Worm (Caenorhabditis elegans): ENCODE results near the gene mnk-1.

mnk-1 gene

DNA sequence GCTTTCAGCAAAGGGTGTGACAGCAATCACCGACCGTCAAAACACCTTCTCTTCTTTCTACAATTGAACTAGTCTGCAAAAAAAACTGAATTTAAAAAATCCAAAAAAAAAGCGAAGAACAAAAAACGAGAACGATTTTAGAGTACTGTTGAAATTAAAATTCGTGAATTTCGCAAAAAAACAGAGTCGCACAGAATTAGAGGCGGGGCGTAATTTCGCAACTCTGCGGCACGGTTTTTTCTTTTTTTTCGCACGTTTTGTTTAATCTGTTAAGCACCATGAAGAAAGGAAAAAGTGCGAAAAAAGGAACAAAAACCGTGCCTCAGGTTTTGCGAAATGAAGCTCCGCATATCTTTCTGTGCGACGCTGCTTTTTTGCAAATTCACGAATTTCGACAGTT is at the start of gene mnk-1:
Gene mnk-1, minus strand, starts transcription at position 73 of the 400 bp plus-strand sequence.
- no peak for TF ChIP-seq klf-2 (GFP tag; conservative IDR thresholded peaks at IDR 0.05)
- TF ChIP-seq med-1 (GFP tag; optimal IDR thresholded peaks at IDR 0.05; ENCODE audit: insufficient read depth) = no peak
- TF ChIP-seq tab-1 (GFP tag; IDR thresholded peaks at IDR 0.05) = no peak

DNA sequence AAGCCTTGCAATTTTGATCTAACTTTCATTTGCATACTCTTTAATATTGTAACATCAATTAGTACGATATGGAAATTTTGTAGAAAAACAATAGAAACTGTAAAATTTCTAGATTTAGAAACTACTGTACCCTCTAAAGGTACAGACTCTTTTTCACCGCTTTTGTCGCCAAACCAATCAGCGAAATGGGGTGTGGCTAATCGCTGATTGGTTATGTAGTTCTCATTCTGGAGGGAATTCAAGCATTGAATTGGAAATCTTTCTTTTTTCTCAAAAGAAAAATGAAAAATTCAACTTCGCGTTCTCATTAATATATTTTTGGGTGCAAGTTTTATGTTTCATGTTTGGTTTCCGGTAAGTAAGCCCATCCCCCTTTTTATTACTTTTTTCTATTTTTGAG is 48.7 kb upstream of the mnk-1 start:
- TF ChIP-seq ztf-23 (GFP tag; IDR thresholded peaks at IDR 0.05) (no peak), T22C8.4 (GFP tag; IDR thresholded peaks at IDR 0.05) (no peak), tab-1 (GFP tag; IDR thresholded peaks at IDR 0.05) (no peak), ref-1 (GFP tag; conservative IDR thresholded peaks at IDR 0.05) (no peak), flt-1 (GFP tag; IDR thresholded peaks at IDR 0.05) (no peak), klf-2 (GFP tag; conservative IDR thresholded peaks at IDR 0.05) (no peak), cog-1 (tag; optimal IDR thresholded peaks at IDR 0.05) (no peak), med-1 (GFP tag; optimal IDR thresholded peaks at IDR 0.05; ENCODE audit: insufficient read depth) (no peak), ztf-29 (GFP tag; IDR thresholded peaks at IDR 0.05) (no peak)

DNA sequence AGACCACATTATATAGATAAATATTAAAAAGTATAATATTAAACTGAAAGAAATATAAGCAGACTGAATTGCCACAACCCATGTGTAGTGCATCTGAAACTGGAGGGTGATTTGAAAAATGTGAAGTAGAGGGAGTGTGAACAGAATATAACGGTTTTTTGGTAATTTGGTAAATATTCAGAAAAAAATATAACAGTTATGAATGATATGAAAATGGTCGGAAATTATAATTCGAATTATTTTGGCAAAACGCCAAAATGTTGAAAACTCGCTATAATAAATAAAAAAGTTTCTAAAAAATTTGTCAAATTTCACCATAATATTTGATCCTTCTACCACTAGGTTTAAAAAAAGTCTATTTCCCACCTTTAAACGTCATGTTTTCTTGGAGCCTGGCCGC is 47.3 kb upstream of the mnk-1 start, which contains the start of gene srv-2:
Gene srv-2, minus strand, starts transcription at position 101 of the 400 bp plus-strand sequence.
- TF ChIP-seq klf-2 (GFP tag; conservative IDR thresholded peaks at IDR 0.05) (no peak), tab-1 (GFP tag; IDR thresholded peaks at IDR 0.05) (no peak), T22C8.4 (GFP tag; IDR thresholded peaks at IDR 0.05) (no peak), flt-1 (GFP tag; IDR thresholded peaks at IDR 0.05) (no peak), ztf-29 (GFP tag; IDR thresholded peaks at IDR 0.05) (no peak), cog-1 (tag; optimal IDR thresholded peaks at IDR 0.05) (no peak), ref-1 (GFP tag; conservative IDR thresholded peaks at IDR 0.05) (no peak), ztf-23 (GFP tag; IDR thresholded peaks at IDR 0.05) (no peak), med-1 (GFP tag; optimal IDR thresholded peaks at IDR 0.05; ENCODE audit: insufficient read depth) (no peak)

DNA sequence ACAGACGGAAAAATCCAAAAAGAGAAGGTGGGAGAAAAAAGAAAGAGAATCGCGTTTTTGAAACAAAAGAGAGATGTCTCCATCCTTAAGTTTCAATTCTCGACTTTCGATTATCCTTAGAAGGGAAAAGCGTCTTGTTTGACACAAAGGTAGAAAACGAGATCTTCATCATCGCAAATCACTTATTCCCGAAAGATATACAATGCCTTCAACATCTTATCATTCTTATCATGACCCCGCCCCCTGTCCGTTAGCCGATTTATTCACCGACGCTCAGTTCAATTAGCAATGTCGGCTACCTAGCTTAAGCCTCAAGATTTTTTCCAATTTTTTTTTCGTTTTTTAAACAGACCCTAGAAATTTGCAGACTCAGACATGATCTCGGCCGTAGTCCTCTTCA is 44.1 kb upstream of the mnk-1 start, which contains the start of gene C14A4.9:
Gene C14A4.9, plus strand, starts transcription at position 368 of the 400 bp plus-strand sequence.
- TF ChIP-seq ztf-29 (GFP tag; IDR thresholded peaks at IDR 0.05) = no peak
- TF ChIP-seq tab-1 (GFP tag; IDR thresholded peaks at IDR 0.05) = no peak
- no peak for TF ChIP-seq cog-1 (tag; optimal IDR thresholded peaks at IDR 0.05)
- no peak for TF ChIP-seq ztf-23 (GFP tag; IDR thresholded peaks at IDR 0.05)
- no peak for TF ChIP-seq med-1 (GFP tag; optimal IDR thresholded peaks at IDR 0.05; ENCODE audit: insufficient read depth)
- no peak for TF ChIP-seq flt-1 (GFP tag; IDR thresholded peaks at IDR 0.05)
- TF ChIP-seq klf-2 (GFP tag; conservative IDR thresholded peaks at IDR 0.05) = no peak
- TF ChIP-seq T22C8.4 (GFP tag; IDR thresholded peaks at IDR 0.05) = no peak
- TF ChIP-seq ref-1 (GFP tag; conservative IDR thresholded peaks at IDR 0.05) = no peak

DNA sequence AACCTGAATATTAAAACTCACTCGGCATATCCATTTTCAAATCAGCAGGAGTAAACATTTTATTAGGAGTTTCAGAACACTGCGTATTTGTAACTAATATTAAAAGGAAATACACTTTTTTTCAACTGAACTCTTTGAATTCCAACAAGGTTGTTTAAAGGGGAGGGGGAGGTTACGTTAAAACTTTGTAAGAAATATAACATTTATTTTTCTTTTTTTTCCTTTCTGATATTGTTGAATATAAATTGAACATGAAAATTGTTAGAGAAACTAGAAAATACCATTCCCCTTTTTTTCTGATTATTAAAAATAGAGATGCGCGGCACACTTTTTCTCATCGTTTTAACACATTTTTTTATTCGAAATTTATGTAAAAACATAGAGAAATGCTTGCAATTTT is 43.2 kb upstream of the mnk-1 start, which contains the start of gene C14A4.8:
Gene C14A4.8, minus strand, starts transcription at position 101 of the 400 bp plus-strand sequence.
- TF ChIP-seq T22C8.4 (GFP tag; IDR thresholded peaks at IDR 0.05) (no peak), ref-1 (GFP tag; conservative IDR thresholded peaks at IDR 0.05) (no peak), cog-1 (tag; optimal IDR thresholded peaks at IDR 0.05) (no peak), ztf-29 (GFP tag; IDR thresholded peaks at IDR 0.05) (no peak), klf-2 (GFP tag; conservative IDR thresholded peaks at IDR 0.05) (no peak), flt-1 (GFP tag; IDR thresholded peaks at IDR 0.05) (no peak), ztf-23 (GFP tag; IDR thresholded peaks at IDR 0.05) (no peak), tab-1 (GFP tag; IDR thresholded peaks at IDR 0.05) (no peak), med-1 (GFP tag; optimal IDR thresholded peaks at IDR 0.05; ENCODE audit: insufficient read depth) (no peak)

DNA sequence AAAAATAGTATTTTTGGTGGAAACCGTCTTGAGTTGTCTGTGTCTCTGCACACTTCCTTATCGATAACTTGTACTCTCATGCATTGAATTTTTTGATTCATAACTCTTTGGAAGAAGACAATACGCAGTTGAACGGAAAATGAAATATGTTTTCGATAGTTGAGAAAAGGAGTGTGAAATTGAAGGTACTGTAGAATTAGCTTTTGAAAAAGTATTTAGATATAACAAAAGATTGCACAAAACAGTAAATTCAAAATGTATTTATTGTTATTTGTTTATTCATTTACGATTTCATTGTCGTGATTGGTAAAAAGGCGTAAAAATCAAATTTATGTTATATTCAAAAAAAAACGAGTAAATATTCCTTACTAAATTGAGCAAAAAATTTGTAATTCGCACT is 41.6 kb upstream of the mnk-1 start, which contains the start of gene C14A4.7:
Gene C14A4.7, minus strand, starts transcription at position 101 of the 400 bp plus-strand sequence.
- TF ChIP-seq flt-1 (GFP tag; IDR thresholded peaks at IDR 0.05) (no peak), ztf-29 (GFP tag; IDR thresholded peaks at IDR 0.05) (no peak), T22C8.4 (GFP tag; IDR thresholded peaks at IDR 0.05) (no peak), cog-1 (tag; optimal IDR thresholded peaks at IDR 0.05) (no peak), tab-1 (GFP tag; IDR thresholded peaks at IDR 0.05) (no peak), med-1 (GFP tag; optimal IDR thresholded peaks at IDR 0.05; ENCODE audit: insufficient read depth) (no peak), ztf-23 (GFP tag; IDR thresholded peaks at IDR 0.05) (no peak), ref-1 (GFP tag; conservative IDR thresholded peaks at IDR 0.05) (no peak), klf-2 (GFP tag; conservative IDR thresholded peaks at IDR 0.05) (no peak)

DNA sequence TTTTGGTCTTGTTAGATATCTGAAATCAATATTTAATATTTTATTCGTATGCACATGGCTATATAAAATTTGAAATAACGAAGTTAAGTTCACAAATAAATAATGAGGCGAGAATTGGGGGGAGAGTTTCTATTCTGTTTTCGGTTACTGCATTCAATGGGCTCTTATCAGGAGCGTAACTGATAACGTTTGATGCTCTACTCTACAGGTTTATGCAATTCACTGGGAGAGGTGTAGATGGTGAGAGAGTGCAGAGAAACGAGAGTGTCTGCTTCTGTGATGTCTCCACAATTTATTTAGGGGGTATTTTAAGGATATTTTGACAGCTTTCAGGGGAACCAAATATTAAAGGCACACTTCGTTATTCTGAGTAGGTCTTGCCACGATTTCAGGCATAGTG is 39.9 kb upstream of the mnk-1 start, which contains the start of gene C14A4.6:
Gene C14A4.6, minus strand, starts transcription at position 19 of the 400 bp plus-strand sequence.
- TF ChIP-seq T22C8.4 (GFP tag; IDR thresholded peaks at IDR 0.05) = no peak
- no peak for TF ChIP-seq tab-1 (GFP tag; IDR thresholded peaks at IDR 0.05)
- TF ChIP-seq flt-1 (GFP tag; IDR thresholded peaks at IDR 0.05) = no peak
- TF ChIP-seq ztf-23 (GFP tag; IDR thresholded peaks at IDR 0.05) = no peak
- TF ChIP-seq cog-1 (tag; optimal IDR thresholded peaks at IDR 0.05) = no peak
- no peak for TF ChIP-seq klf-2 (GFP tag; conservative IDR thresholded peaks at IDR 0.05)
- no peak for TF ChIP-seq ztf-29 (GFP tag; IDR thresholded peaks at IDR 0.05)
- no peak for TF ChIP-seq med-1 (GFP tag; optimal IDR thresholded peaks at IDR 0.05; ENCODE audit: insufficient read depth)
- no peak for TF ChIP-seq ref-1 (GFP tag; conservative IDR thresholded peaks at IDR 0.05)

DNA sequence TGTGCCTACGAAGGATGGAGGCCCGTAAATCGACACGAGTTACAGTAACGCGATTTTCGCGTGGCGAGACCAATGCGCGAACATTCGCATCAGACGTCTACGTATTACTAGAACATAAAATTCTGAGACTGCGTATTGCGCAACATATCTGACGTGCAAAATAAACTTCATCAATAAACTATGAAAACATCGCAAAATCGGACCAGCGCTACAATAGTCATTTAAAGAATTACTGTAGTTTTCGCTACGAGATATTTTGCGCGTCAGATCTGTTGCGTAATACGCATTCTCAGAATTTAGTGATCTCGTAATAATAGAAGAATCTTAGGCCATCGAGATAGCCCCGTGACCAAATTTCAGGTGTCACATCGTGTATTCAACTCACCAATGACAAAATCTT is 39.5 kb upstream of the mnk-1 start:
- TF ChIP-seq ref-1 (GFP tag; conservative IDR thresholded peaks at IDR 0.05) = no peak
- no peak for TF ChIP-seq klf-2 (GFP tag; conservative IDR thresholded peaks at IDR 0.05)
- no peak for TF ChIP-seq T22C8.4 (GFP tag; IDR thresholded peaks at IDR 0.05)
- no peak for TF ChIP-seq flt-1 (GFP tag; IDR thresholded peaks at IDR 0.05)
- no peak for TF ChIP-seq cog-1 (tag; optimal IDR thresholded peaks at IDR 0.05)
- TF ChIP-seq med-1 (GFP tag; optimal IDR thresholded peaks at IDR 0.05; ENCODE audit: insufficient read depth) = no peak
- no peak for TF ChIP-seq tab-1 (GFP tag; IDR thresholded peaks at IDR 0.05)
- no peak for TF ChIP-seq ztf-23 (GFP tag; IDR thresholded peaks at IDR 0.05)
- TF ChIP-seq ztf-29 (GFP tag; IDR thresholded peaks at IDR 0.05) = no peak

DNA sequence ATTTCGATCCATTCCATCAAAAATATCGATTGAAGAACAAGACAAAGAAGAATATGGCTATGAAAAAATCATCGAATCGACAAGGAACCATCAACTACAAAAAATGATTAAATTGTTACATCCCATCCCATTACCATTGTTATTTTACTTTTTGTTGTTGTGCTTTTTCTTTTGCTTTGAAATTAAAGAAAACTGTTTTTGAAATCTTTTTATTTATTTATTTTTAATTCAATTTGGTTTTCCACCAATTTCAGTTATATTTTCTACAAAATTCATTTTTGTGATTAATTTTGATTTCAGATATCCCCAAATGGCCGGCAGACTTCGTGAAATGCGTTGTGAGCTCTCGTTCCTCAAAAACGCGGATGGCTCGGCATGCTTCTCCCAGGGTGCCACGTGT is 37.6 kb upstream of the mnk-1 start, which contains the start of gene crn-5:
Gene crn-5, plus strand, starts transcription at position 301 of the 400 bp plus-strand sequence.
- no peak for TF ChIP-seq klf-2 (GFP tag; conservative IDR thresholded peaks at IDR 0.05)
- no peak for TF ChIP-seq ref-1 (GFP tag; conservative IDR thresholded peaks at IDR 0.05)
- TF ChIP-seq T22C8.4 (GFP tag; IDR thresholded peaks at IDR 0.05) = no peak
- no peak for TF ChIP-seq med-1 (GFP tag; optimal IDR thresholded peaks at IDR 0.05; ENCODE audit: insufficient read depth)
- no peak for TF ChIP-seq ztf-29 (GFP tag; IDR thresholded peaks at IDR 0.05)
- TF ChIP-seq ztf-23 (GFP tag; IDR thresholded peaks at IDR 0.05) = no peak
- no peak for TF ChIP-seq tab-1 (GFP tag; IDR thresholded peaks at IDR 0.05)
- no peak for TF ChIP-seq cog-1 (tag; optimal IDR thresholded peaks at IDR 0.05)
- no peak for TF ChIP-seq flt-1 (GFP tag; IDR thresholded peaks at IDR 0.05)

Data from whole organism, midembryonic.